Worm (Caenorhabditis elegans) whole organism, mixed stage, embryonic: Measurements from ENCODE around the gene msp-63.

Source experiments
- bed-3 ChIP-seq: fragments of 200-800 bp; sonication (Bioruptor generic); optimal IDR thresholded peaks from 3 replicates; lab custom pipeline; 2018; ENCODE audit warnings: mild to moderate bottlenecking, missing genetic modification characterization, moderate library complexity, missing compliant biosample characterization
- blmp-1 ChIP-seq: fragments of 150-350 bp; optimal IDR thresholded peaks from 2 replicates; lab custom pipeline; 2014; ENCODE audit warnings: missing biosample characterization, missing genetic modification characterization
- ceh-39 ChIP-seq: fragments of 150-350 bp; optimal IDR thresholded peaks from 2 replicates; lab custom pipeline; 2014; ENCODE audit warnings: missing biosample characterization, missing genetic modification characterization
- ces-1 ChIP-seq: fragments of 150-350 bp; optimal IDR thresholded peaks from 2 replicates; lab custom pipeline; 2014; ENCODE audit warnings: missing biosample characterization, missing genetic modification reagents, missing genetic modification characterization
- elt-1 ChIP-seq: sonication (generic microtip); optimal IDR thresholded peaks from 2 replicates; lab custom pipeline; 2017; ENCODE audit warnings: missing genetic modification characterization, mild to moderate bottlenecking, missing compliant biosample characterization, antibody characterized with exemption, moderate library complexity, borderline replicate concordance; ENCODE audit not compliant: insufficient read depth
- flh-1 ChIP-seq: fragments of 200-800 bp; sonication (Bioruptor generic); optimal IDR thresholded peaks from 2 replicates; lab custom pipeline; 2018; ENCODE audit warnings: mild to moderate bottlenecking, missing genetic modification characterization, moderate library complexity, missing compliant biosample characterization
- lin-13 ChIP-seq: fragments of 150-350 bp; optimal IDR thresholded peaks from 2 replicates; lab custom pipeline; 2014; ENCODE audit warnings: missing biosample characterization, missing genetic modification characterization
- lsy-2 ChIP-seq: fragments of 150-350 bp; optimal IDR thresholded peaks from 2 replicates; lab custom pipeline; 2014; ENCODE audit warnings: missing biosample characterization, missing genetic modification characterization
- mls-2 ChIP-seq: sonication (generic microtip); optimal IDR thresholded peaks from 2 replicates; lab custom pipeline; 2016; ENCODE audit warnings: mild to moderate bottlenecking, missing genetic modification characterization, moderate library complexity, missing compliant biosample characterization
- nhr-2 ChIP-seq: fragments of 150-350 bp; optimal IDR thresholded peaks from 2 replicates; lab custom pipeline; 2014; ENCODE audit warnings: missing biosample characterization, missing genetic modification characterization
- nhr-237 ChIP-seq: fragments of 150-350 bp; optimal IDR thresholded peaks from 2 replicates; lab custom pipeline; 2014; ENCODE audit warnings: missing biosample characterization, missing genetic modification characterization
- snpc-4 ChIP-seq: fragments of 150-350 bp; optimal IDR thresholded peaks from 2 replicates; lab custom pipeline; 2014; ENCODE audit warnings: missing biosample characterization, missing genetic modification characterization
- unc-39 ChIP-seq: fragments of 150-350 bp; optimal IDR thresholded peaks from 2 replicates; lab custom pipeline; 2014; ENCODE audit warnings: missing biosample characterization, missing genetic modification characterization
- unc-62 ChIP-seq: fragments of 150-350 bp; optimal IDR thresholded peaks from 2 replicates; lab custom pipeline; 2014; ENCODE audit warnings: missing biosample characterization, missing genetic modification reagents, missing genetic modification characterization

DNA sequence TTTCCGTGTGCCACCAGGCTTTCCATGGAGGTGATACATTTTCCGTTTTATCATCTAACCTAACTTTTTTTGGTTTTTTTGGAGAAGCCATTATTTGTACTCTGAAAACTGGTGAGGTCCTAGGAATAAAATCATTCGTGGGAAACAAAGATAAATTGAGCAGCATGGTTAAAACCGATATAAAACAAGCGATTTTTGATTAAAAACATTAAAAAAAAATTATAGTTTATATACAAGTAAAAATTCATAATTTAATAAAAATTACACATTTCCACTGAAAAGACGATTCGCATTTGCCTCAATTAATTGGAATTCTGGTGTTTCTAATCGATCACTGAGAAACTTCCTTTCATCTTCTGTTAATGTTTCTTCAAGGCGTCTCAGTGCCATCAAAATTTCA is 41.2 kb upstream of the msp-63 start, which contains the start of gene ZK1248.15:
- TF ChIP-seq ceh-39 (tag; lab: Kevin White, UChicago) (no peak), lsy-2 (tag; lab: Kevin White, UChicago) (no peak), lin-13 (tag; lab: Kevin White, UChicago) (no peak), nhr-2 (tag; lab: Kevin White, UChicago) (no peak), mls-2 (tag; lab: Kevin White, UChicago) (no peak), snpc-4 (no peak), nhr-237 (no peak), bed-3 (GFP tag; lab: Kevin White, UChicago) (no peak), unc-62 (no peak), blmp-1 (tag; lab: Kevin White, UChicago) (no peak), flh-1 (no peak), elt-1 (tag; lab: Kevin White, UChicago) (no peak), ces-1 (GFP tag; lab: Kevin White, UChicago) (no peak), unc-39 (tag; lab: Kevin White, UChicago) (no peak)
